Worm (Caenorhabditis elegans) whole organism, mixed stage, embryonic: ENCODE data around the gene srx-6.

Source experiments
- M03D4.4 ChIP-seq: sonication (generic microtip); optimal IDR thresholded peaks from 2 replicates; lab custom pipeline; 2017; ENCODE audit warnings: mild to moderate bottlenecking, missing genetic modification characterization, missing compliant biosample characterization
- blmp-1 ChIP-seq: fragments of 150-350 bp; optimal IDR thresholded peaks from 2 replicates; lab custom pipeline; 2014; ENCODE audit warnings: missing biosample characterization, missing genetic modification characterization
- ceh-39 ChIP-seq: fragments of 150-350 bp; optimal IDR thresholded peaks from 2 replicates; lab custom pipeline; 2014; ENCODE audit warnings: missing biosample characterization, missing genetic modification characterization
- ceh-43 ChIP-seq: fragments of 200-800 bp; sonication (Bioruptor generic); optimal IDR thresholded peaks from 2 replicates; lab custom pipeline; 2018; ENCODE audit warnings: mild to moderate bottlenecking, missing genetic modification characterization, moderate library complexity, missing compliant biosample characterization
- ceh-83 ChIP-seq: fragments of 200-800 bp; sonication (Bioruptor generic); optimal IDR thresholded peaks from 2 replicates; lab custom pipeline; 2018; ENCODE audit warnings: mild to moderate bottlenecking, missing genetic modification characterization, missing compliant biosample characterization
- ces-1 ChIP-seq: fragments of 150-350 bp; optimal IDR thresholded peaks from 2 replicates; lab custom pipeline; 2014; ENCODE audit warnings: missing biosample characterization, missing genetic modification reagents, missing genetic modification characterization
- cnd-1 ChIP-seq: fragments of 200-800 bp; sonication (Bioruptor generic); optimal IDR thresholded peaks from 2 replicates; lab custom pipeline; 2018; ENCODE audit warnings: mild to moderate bottlenecking, missing genetic modification characterization, missing compliant biosample characterization
- elt-3 ChIP-seq: fragments of 150-350 bp; optimal IDR thresholded peaks from 2 replicates; lab custom pipeline; 2014; ENCODE audit warnings: missing biosample characterization, missing genetic modification characterization
- ham-2 ChIP-seq: fragments of 200-800 bp; sonication (Bioruptor generic); optimal IDR thresholded peaks from 2 replicates; lab custom pipeline; 2018; ENCODE audit warnings: mild to moderate bottlenecking, missing genetic modification characterization, missing compliant biosample characterization
- hlh-1 ChIP-seq: fragments of 150-350 bp; optimal IDR thresholded peaks from 2 replicates; lab custom pipeline; 2014; ENCODE audit warnings: missing biosample characterization, missing genetic modification reagents, missing genetic modification characterization
- lin-13 ChIP-seq: fragments of 150-350 bp; optimal IDR thresholded peaks from 2 replicates; lab custom pipeline; 2014; ENCODE audit warnings: missing biosample characterization, missing genetic modification characterization
- lsy-2 ChIP-seq: fragments of 150-350 bp; optimal IDR thresholded peaks from 2 replicates; lab custom pipeline; 2014; ENCODE audit warnings: missing biosample characterization, missing genetic modification characterization
- mab-5 ChIP-seq: fragments of 150-350 bp; optimal IDR thresholded peaks from 2 replicates; lab custom pipeline; 2014; ENCODE audit warnings: missing biosample characterization, missing genetic modification characterization
- mep-1 ChIP-seq: fragments of 150-350 bp; optimal IDR thresholded peaks from 2 replicates; lab custom pipeline; 2017; ENCODE audit warnings: missing biosample characterization, missing genetic modification reagents, missing genetic modification characterization, inconsistent platforms
- mls-2 ChIP-seq: sonication (generic microtip); optimal IDR thresholded peaks from 2 replicates; lab custom pipeline; 2016; ENCODE audit warnings: mild to moderate bottlenecking, missing genetic modification characterization, moderate library complexity, missing compliant biosample characterization
- nhr-2 ChIP-seq: fragments of 150-350 bp; optimal IDR thresholded peaks from 2 replicates; lab custom pipeline; 2014; ENCODE audit warnings: missing biosample characterization, missing genetic modification characterization
- nhr-237 ChIP-seq: fragments of 150-350 bp; optimal IDR thresholded peaks from 2 replicates; lab custom pipeline; 2014; ENCODE audit warnings: missing biosample characterization, missing genetic modification characterization
- nhr-76 ChIP-seq: sonication (generic microtip); optimal IDR thresholded peaks from 2 replicates; lab custom pipeline; 2017; ENCODE audit warnings: missing biosample characterization, missing genetic modification characterization
- pha-4 ChIP-seq: fragments of 150-350 bp; optimal IDR thresholded peaks from 2 replicates; lab custom pipeline; 2018; ENCODE audit warnings: missing biosample characterization, missing genetic modification reagents, missing genetic modification characterization
- sem-2 ChIP-seq: fragments of 200-800 bp; sonication (Bioruptor generic); optimal IDR thresholded peaks from 2 replicates; lab custom pipeline; 2018; ENCODE audit warnings: mild to moderate bottlenecking, missing genetic modification characterization, missing compliant biosample characterization
- snpc-4 ChIP-seq: fragments of 150-350 bp; optimal IDR thresholded peaks from 2 replicates; lab custom pipeline; 2014; ENCODE audit warnings: missing biosample characterization, missing genetic modification characterization
- tbx-8 ChIP-seq: fragments of 200-800 bp; sonication (Bioruptor generic); optimal IDR thresholded peaks from 2 replicates; lab custom pipeline; 2018; ENCODE audit warnings: mild to moderate bottlenecking, missing genetic modification characterization, moderate library complexity, missing compliant biosample characterization
- unc-120 ChIP-seq: sonication (generic microtip); optimal IDR thresholded peaks from 2 replicates; lab custom pipeline; 2017; ENCODE audit warnings: missing genetic modification characterization, missing compliant biosample characterization; ENCODE audit not compliant: poor library complexity, severe bottlenecking
- zip-8 ChIP-seq: fragments of 150-350 bp; optimal IDR thresholded peaks from 2 replicates; lab custom pipeline; 2014; ENCODE audit warnings: missing biosample characterization, missing genetic modification characterization
- ztf-11 ChIP-seq: fragments of 150-350 bp; optimal IDR thresholded peaks from 2 replicates; lab custom pipeline; 2014; ENCODE audit warnings: missing biosample characterization, missing genetic modification characterization

Gene srx-6

ce11 chrV:7313233-7313632 lies at the start of gene srx-6:
TSS of gene srx-6 (minus strand) at chrV:7313333.
- TF ChIP-seq blmp-1 (tag; lab: Kevin White, UChicago) (no peak), cnd-1 (tag; lab: Kevin White, UChicago) (no peak), lin-13 (tag; lab: Kevin White, UChicago) (no peak)

- TF ChIP-seq lsy-2 (tag; lab: Kevin White, UChicago): no peak
- no peak for TF ChIP-seq snpc-4 (tag; lab: Kevin White, UChicago)
- TF ChIP-seq mab-5 (tag; lab: Kevin White, UChicago): no peak
- TF ChIP-seq ztf-11 (tag; lab: Kevin White, UChicago): no peak
Observed at ce11 chrV:7361673-7362072, 48.5 kb upstream of the srx-6 start, which contains the start of gene cyp-35A1. TSS of gene cyp-35A1 (minus strand) at chrV:7361773.

ce11 chrV:7357132-7357531 lies 44.0 kb upstream of the srx-6 start, which contains the start of gene C03G6.6:
TSS of gene C03G6.6 (plus strand) at chrV:7357432.
- TF ChIP-seq nhr-2 (tag; lab: Kevin White, UChicago) (no peak), ceh-43 (no peak), ceh-39 (no peak), ham-2 (GFP tag; lab: Kevin White, UChicago) (no peak), mep-1 (tag; lab: Kevin White, UChicago) (no peak), ces-1 (GFP tag; lab: Kevin White, UChicago) (no peak), elt-3 (tag; lab: Kevin White, UChicago) (no peak), unc-120 (tag; lab: Kevin White, UChicago) (no peak), sem-2 (GFP tag; lab: Kevin White, UChicago) (no peak)
- TF ChIP-seq, all 35 proteins: peak for 0

- no peak for TF ChIP-seq sem-2 (GFP tag; lab: Kevin White, UChicago)
- TF ChIP-seq pha-4 (tag; lab: Kevin White, UChicago): no peak
- TF ChIP-seq mls-2 (tag; lab: Kevin White, UChicago): no peak
- TF ChIP-seq cnd-1 (tag; lab: Kevin White, UChicago): no peak
- TF ChIP-seq unc-120 (tag; lab: Kevin White, UChicago): no peak
- no peak for TF ChIP-seq mab-5 (tag; lab: Kevin White, UChicago)
- TF ChIP-seq nhr-76: no peak
Observed at ce11 chrV:7356684-7357083, 43.6 kb upstream of the srx-6 start, which contains the start of gene C03G6.21. TSS of gene C03G6.21 (minus strand) at chrV:7356784.

ce11 chrV:7355464-7355863 lies 42.3 kb upstream of the srx-6 start, which contains the start of gene tag-293:
TSS of gene tag-293 (minus strand) at chrV:7355564.
- no peak for TF ChIP-seq nhr-2 (tag; lab: Kevin White, UChicago)
- TF ChIP-seq hlh-1 (tag; lab: Kevin White, UChicago): no peak
- TF ChIP-seq ces-1 (GFP tag; lab: Kevin White, UChicago): no peak
- TF ChIP-seq pha-4 (tag; lab: Kevin White, UChicago): no peak
- no peak for TF ChIP-seq zip-8 (tag; lab: Kevin White, UChicago)

ce11 chrV:7353602-7354001 lies 40.5 kb upstream of the srx-6 start:
- no peak for TF ChIP-seq M03D4.4
- TF ChIP-seq lsy-2 (tag; lab: Kevin White, UChicago): no peak
- no peak for TF ChIP-seq zip-8 (tag; lab: Kevin White, UChicago)
- TF ChIP-seq mab-5 (tag; lab: Kevin White, UChicago): no peak
- TF ChIP-seq tbx-8: no peak
- TF ChIP-seq nhr-76: no peak
- TF ChIP-seq ceh-83 (GFP tag; lab: Kevin White, UChicago): no peak
- no peak for TF ChIP-seq mls-2 (tag; lab: Kevin White, UChicago)
- TF ChIP-seq mep-1 (tag; lab: Kevin White, UChicago): no peak
- TF ChIP-seq cnd-1 (tag; lab: Kevin White, UChicago): no peak
- no peak for TF ChIP-seq nhr-237 (tag; lab: Kevin White, UChicago)
- no peak for TF ChIP-seq lin-13 (tag; lab: Kevin White, UChicago)
- TF ChIP-seq unc-120 (tag; lab: Kevin White, UChicago): no peak
- TF ChIP-seq, all 35 proteins: peak for 0
